Worm (Caenorhabditis elegans): Measurements from ENCODE around the gene C36B7.1.

Gene C36B7.1

ce11 chrX:7068400-7068799, 44.3 kb upstream of the C36B7.1 start, which contains the start of gene pdi-6 (continued):
- TF ChIP-seq nhr-41 (GFP tag; IDR thresholded peaks at IDR 0.05) (peak; percentile 36; the same call in 1 of the 2 replicates), F10B5.3 (tag; optimal IDR thresholded peaks at IDR 0.05) (peak; percentile 64), nhr-28 (tag; optimal IDR thresholded peaks at IDR 0.05) (peak; percentile 95), lin-29 (GFP tag; IDR thresholded peaks at IDR 0.05) (peak; percentile 67; the same call in 1 of the 2 replicates), pqm-1 (tag; optimal IDR thresholded peaks at IDR 0.05) (peak; percentile 53), set-16 (GFP tag; IDR thresholded peaks at IDR 0.05) (no peak), D1046.2 (GFP tag; IDR thresholded peaks at IDR 0.05) (0 out of 2 replicates have a peak, but pooled peaks have one; percentile 70), zfp-2 (tag; optimal IDR thresholded peaks at IDR 0.05) (peak; percentile 27), mxl-2 (GFP tag; conservative IDR thresholded peaks at IDR 0.05) (0 out of 2 replicates have a peak, but pooled peaks have one; percentile 39), egl-27 (tag; optimal IDR thresholded peaks at IDR 0.05) (no peak), lir-3 (tag; optimal IDR thresholded peaks at IDR 0.05) (no peak), arid-1 (GFP tag; conservative IDR thresholded peaks at IDR 0.05) (peak; percentile 37; the same call in 1 of the 2 replicates), pha-4 (GFP tag; IDR thresholded peaks at IDR 0.05) (no peak), pha-4 (tag; optimal IDR thresholded peaks at IDR 0.05) (no peak), ZK337.2 (GFP tag; IDR thresholded peaks at IDR 0.05) (0 out of 2 replicates have a peak, but pooled peaks have one; percentile 59), php-3 (GFP tag; IDR thresholded peaks at IDR 0.05) (peak; percentile 80), lin-39 (tag; optimal IDR thresholded peaks at IDR 0.05) (no peak), Y5F2A.4 (GFP tag; optimal IDR thresholded peaks at IDR 0.05) (no peak), jun-1 (tag; optimal IDR thresholded peaks at IDR 0.05) (peak; percentile 58), nhr-10 (tag; optimal IDR thresholded peaks at IDR 0.05) (peak; percentile 36), T26A8.4 (GFP tag; IDR thresholded peaks at IDR 0.05) (no peak), nhr-25 (tag; optimal IDR thresholded peaks at IDR 0.05; ENCODE audit: borderline replicate concordance, insufficient read depth) (peak; percentile 73), T20F7.1 (GFP tag; optimal IDR thresholded peaks at IDR 0.05) (peak; percentile 84), ceh-44 (GFP tag; IDR thresholded peaks at IDR 0.05) (peak; percentile 83), aha-1 (tag) (peak; percentile 99), F44E2.7 (GFP tag; IDR thresholded peaks at IDR 0.05) (no peak), Y75B8A.6 (GFP tag; IDR thresholded peaks at IDR 0.05) (0 out of 2 replicates have a peak, but pooled peaks have one; percentile 49), hlh-30 (tag; optimal IDR thresholded peaks at IDR 0.05; ENCODE audit: insufficient read depth) (peak; percentile 90), lin-38 (GFP tag; IDR thresholded peaks at IDR 0.05) (peak; percentile 99), hmg-1.1 (GFP tag; IDR thresholded peaks at IDR 0.05) (peak; percentile 87), zip-2 (tag; optimal IDR thresholded peaks at IDR 0.05) (peak; percentile 50), mxl-3 (GFP tag; optimal IDR thresholded peaks at IDR 0.05) (peak; percentile 97), skn-1 (tag; optimal IDR thresholded peaks at IDR 0.05) (no peak), nhr-102 (tag; optimal IDR thresholded peaks at IDR 0.05) (no peak), mdl-1 (tag; optimal IDR thresholded peaks at IDR 0.05) (peak; percentile 51 to 82), F37D6.2 (tag; optimal IDR thresholded peaks at IDR 0.05) (peak; percentile 66), ceh-62 (tag; optimal IDR thresholded peaks at IDR 0.05) (no peak), nhr-11 (tag; optimal IDR thresholded peaks at IDR 0.05) (peak; percentile 85), daf-16 (GFP tag; optimal IDR thresholded peaks at IDR 0.05) (peak in 1 of 2 experiments; percentile 5), daf-16 (tag; optimal IDR thresholded peaks at IDR 0.05) (peak; percentile 54), gei-8 (GFP tag; optimal IDR thresholded peaks at IDR 0.05) (no peak), ZK546.5 (tag; optimal IDR thresholded peaks at IDR 0.05) (no peak), nhr-6 (tag; optimal IDR thresholded peaks at IDR 0.05) (peak; percentile 80), nhr-77 (tag; optimal IDR thresholded peaks at IDR 0.05) (peak; percentile 75), dpl-1 (GFP tag; optimal IDR thresholded peaks at IDR 0.05) (peak; percentile 82), ces-1 (GFP tag; optimal IDR thresholded peaks at IDR 0.05) (no peak), lsy-2 (tag; optimal IDR thresholded peaks at IDR 0.05) (peak; percentile 81 to 93), fos-1 (tag; optimal IDR thresholded peaks at IDR 0.05) (no peak), sdz-12 (GFP tag; optimal IDR thresholded peaks at IDR 0.05) (no peak), madf-9 (GFP tag; conservative IDR thresholded peaks at IDR 0.05) (peak; percentile 85), dve-1 (tag; optimal IDR thresholded peaks at IDR 0.05; ENCODE audit: insufficient read depth) (peak; percentile 90)

Measured in whole organism, L4 larva.